Fruit fly (Drosophila melanogaster): ENCODE results near the gene Sfxn1-3.

Sfxn1-3 gene

DNA sequence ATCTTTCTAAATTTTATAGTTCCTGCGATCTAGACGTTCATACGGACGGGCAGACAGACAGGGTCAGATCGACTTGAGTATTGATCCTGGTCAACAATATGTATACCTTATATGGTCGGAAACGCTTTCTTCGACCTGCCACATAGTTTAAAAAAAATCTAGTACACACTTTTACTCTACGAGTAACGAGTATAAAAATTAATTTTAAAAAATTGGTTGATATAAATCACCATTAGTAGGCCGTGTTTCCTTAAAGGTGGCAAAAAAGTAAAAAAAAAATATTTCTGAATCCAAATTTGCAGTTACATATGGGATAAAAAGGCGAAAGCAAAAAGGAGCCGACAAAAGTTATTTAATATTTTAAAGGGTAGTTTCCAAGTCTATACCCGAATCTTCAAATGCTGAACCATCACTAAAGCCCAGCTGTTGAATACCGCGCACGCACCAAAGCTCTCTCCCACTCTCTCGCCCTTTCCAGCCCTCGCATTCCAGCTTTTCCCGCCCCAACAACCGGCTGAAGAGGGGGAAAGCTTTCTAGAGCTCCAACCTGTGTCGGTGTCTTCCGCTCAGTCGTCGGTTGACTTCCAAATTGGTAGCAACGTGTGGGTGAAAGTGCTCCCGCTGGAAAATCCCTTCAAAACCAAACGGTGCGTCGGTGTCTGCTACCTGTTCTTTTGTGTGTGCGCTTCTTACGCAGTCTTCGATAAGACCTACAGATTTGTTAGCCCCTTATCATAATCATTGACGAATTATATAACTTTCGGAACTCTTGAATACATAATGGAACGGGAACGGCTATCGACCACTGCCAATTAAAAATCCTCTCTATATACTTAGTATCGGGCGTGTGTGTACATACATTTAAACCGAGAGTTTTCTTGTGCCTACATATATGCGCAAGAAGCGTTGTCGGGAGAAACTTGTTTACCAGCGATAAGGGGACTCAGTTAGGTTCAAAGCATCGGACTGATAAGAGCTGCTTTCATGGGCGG lies at the start of gene Sfxn1-3:
Sfxn1-3 (plus strand) TSS at position 238 of the 992 bp plus-strand sequence.
- TF ChIP-seq CG12071 (GFP tag; optimal IDR thresholded peaks at IDR 0.05): peak; percentile 57
- no peak for TF ChIP-seq CG6175 (GFP tag; IDR thresholded peaks at IDR 0.05)
- no peak for TF ChIP-seq CG13775 (GFP tag; optimal IDR thresholded peaks at IDR 0.05)
- TF ChIP-seq CG11085 (GFP tag; IDR thresholded peaks at IDR 0.05): no peak; the same call in 1 of the 2 replicates
- TF ChIP-seq trh (GFP tag; optimal IDR thresholded peaks at IDR 0.05): no peak
- no peak for TF ChIP-seq CG32772 (GFP tag; IDR thresholded peaks at IDR 0.05)
- no peak for TF ChIP-seq croc (GFP tag; conservative IDR thresholded peaks at IDR 0.05)
- TF ChIP-seq row (GFP tag; IDR thresholded peaks at IDR 0.05): peak; percentile 95
- no peak for TF ChIP-seq Blimp-1 (GFP tag; optimal IDR thresholded peaks at IDR 0.05)
- TF ChIP-seq bbx (GFP tag; IDR thresholded peaks at IDR 0.05; ENCODE audit: partially characterized antibody): peak; percentile 65
- peak; percentile 8 for TF ChIP-seq CG2116 (GFP tag; optimal IDR thresholded peaks at IDR 0.05)
- TF ChIP-seq Dfd (GFP tag; optimal IDR thresholded peaks at IDR 0.05): no peak
- no peak for TF ChIP-seq Sry-β (GFP tag; optimal IDR thresholded peaks at IDR 0.05)
- peak; percentile 7 for TF ChIP-seq CG10147 (GFP tag; optimal IDR thresholded peaks at IDR 0.05)
- peak; percentile 58 for TF ChIP-seq Asciz (GFP tag; optimal IDR thresholded peaks at IDR 0.05)
- TF ChIP-seq Drgx (GFP tag; IDR thresholded peaks at IDR 0.05): no peak
- peak; percentile 53 for TF ChIP-seq pb (GFP tag; optimal IDR thresholded peaks at IDR 0.05)
- TF ChIP-seq pum (GFP tag; optimal IDR thresholded peaks at IDR 0.05): peak; percentile 12
- peak; percentile 39; the same call in 1 of the 2 replicates for TF ChIP-seq hbn (GFP tag; IDR thresholded peaks at IDR 0.05; ENCODE audit: partially characterized antibody)
- TF ChIP-seq ind (GFP tag; optimal IDR thresholded peaks at IDR 0.05): peak; percentile 18
- no peak for TF ChIP-seq CG10267 (tag; optimal IDR thresholded peaks at IDR 0.05)
- TF ChIP-seq sima (GFP tag; optimal IDR thresholded peaks at IDR 0.05): no peak
- TF ChIP-seq CG10959 (GFP tag; IDR thresholded peaks at IDR 0.05): no peak
- TF ChIP-seq dysf (GFP tag; IDR thresholded peaks at IDR 0.05): 0 out of 3 replicates have a peak, but pooled peaks have one; percentile 20
- TF ChIP-seq pnt (GFP tag; optimal IDR thresholded peaks at IDR 0.05): peak; percentile 16
- peak; percentile 56 for TF ChIP-seq Vsx1 (GFP tag; optimal IDR thresholded peaks at IDR 0.05)
- TF ChIP-seq CG14710 (tag; optimal IDR thresholded peaks at IDR 0.05): peak; percentile 2
- peak; percentile 72 for TF ChIP-seq CG13894 (tag; optimal IDR thresholded peaks at IDR 0.05)
- no peak for TF ChIP-seq Dip2 (GFP tag; IDR thresholded peaks at IDR 0.05)
- TF ChIP-seq Myb (GFP tag; optimal IDR thresholded peaks at IDR 0.05): peak; percentile 33
- no peak for TF ChIP-seq CG8359 (GFP tag; optimal IDR thresholded peaks at IDR 0.05; ENCODE audit: borderline replicate concordance)
- TF ChIP-seq insv (GFP tag; optimal IDR thresholded peaks at IDR 0.05): peak in 1 of 2 experiments; percentile 24
- peak; percentile 34 for TF ChIP-seq CG30403 (GFP tag; optimal IDR thresholded peaks at IDR 0.05)
- TF ChIP-seq wdn (GFP tag; IDR thresholded peaks at IDR 0.05): no peak
- no peak for TF ChIP-seq CG7963 (GFP tag; IDR thresholded peaks at IDR 0.05; ENCODE audit: partially characterized antibody)
- no peak for TF ChIP-seq CG13424 (tag; optimal IDR thresholded peaks at IDR 0.05)
- TF ChIP-seq gro (GFP tag; optimal IDR thresholded peaks at IDR 0.05): peak; percentile 79
- no peak for TF ChIP-seq CG9609 (GFP tag; optimal IDR thresholded peaks at IDR 0.05)
- TF ChIP-seq CG18476 (GFP tag; optimal IDR thresholded peaks at IDR 0.05): no peak
- TF ChIP-seq mam (GFP tag; optimal IDR thresholded peaks at IDR 0.05): peak; percentile 30
- TF ChIP-seq tup (GFP tag; optimal IDR thresholded peaks at IDR 0.05): no peak
- no peak for TF ChIP-seq CG11504 (tag; optimal IDR thresholded peaks at IDR 0.05)
- TF ChIP-seq pan (optimal IDR thresholded peaks at IDR 0.05): no peak
- no peak for TF ChIP-seq pan (GFP tag; optimal IDR thresholded peaks at IDR 0.05 in 1 of 2, IDR thresholded peaks at IDR 0.05 in 1 of 2)
- TF ChIP-seq Tbp (GFP tag; optimal IDR thresholded peaks at IDR 0.05): no peak
- peak; percentile 65 for TF ChIP-seq pros (GFP tag; optimal IDR thresholded peaks at IDR 0.05)
- peak; percentile 78 for TF ChIP-seq Hmr (GFP tag; optimal IDR thresholded peaks at IDR 0.05)
- peak; percentile 14; the same call in 1 of the 2 replicates for TF ChIP-seq CG1024 (GFP tag; IDR thresholded peaks at IDR 0.05)
